Fruit fly (Drosophila melanogaster): ENCODE data around the gene SC35.

Gene SC35

DNA sequence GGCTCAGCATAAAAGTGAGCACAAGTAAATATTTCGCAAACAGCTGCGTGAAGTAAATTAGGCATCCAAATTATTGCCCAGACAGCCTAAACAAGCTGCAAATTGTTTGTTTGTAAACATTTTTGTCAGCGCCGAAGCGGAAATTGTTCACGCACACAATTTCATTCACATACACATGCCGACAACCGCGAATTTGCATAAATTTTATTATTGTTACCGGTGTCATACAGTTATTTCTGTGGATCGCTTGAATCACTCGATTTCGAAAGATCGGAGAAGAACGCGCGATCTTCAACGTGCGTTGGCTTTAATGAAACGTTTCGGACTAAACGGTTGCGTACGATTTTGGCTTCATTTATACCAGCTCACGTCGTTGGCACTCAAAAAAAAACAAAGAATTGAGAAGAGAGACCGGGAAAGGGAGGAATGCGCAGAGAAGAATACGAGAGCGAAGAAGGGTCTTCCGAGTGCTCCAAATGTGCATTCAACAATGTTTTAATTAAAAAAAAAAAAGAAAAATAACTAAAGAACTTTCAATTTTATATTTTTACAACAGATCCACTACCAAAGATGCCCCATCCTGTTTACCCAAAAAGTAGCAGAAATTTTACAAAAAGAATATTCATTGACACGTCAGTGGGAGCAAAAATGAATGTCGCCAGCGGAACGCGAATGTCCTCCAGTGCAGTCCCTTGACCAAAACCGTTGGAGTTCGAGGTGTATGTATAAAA, 11.2 kb downstream of the SC35 start, which contains the start of gene vir-1:
Gene vir-1 (minus strand): TSS at position 334 of the 731 bp plus-strand sequence.
- no peak for TF ChIP-seq CG5204 (GFP tag; optimal IDR thresholded peaks at IDR 0.05)
- TF ChIP-seq toe (GFP tag; optimal IDR thresholded peaks at IDR 0.05), result no peak
- TF ChIP-seq cic (GFP tag; optimal IDR thresholded peaks at IDR 0.05), result no peak
- TF ChIP-seq CG11617 (GFP tag; optimal IDR thresholded peaks at IDR 0.05), result no peak
- TF ChIP-seq bab1 (GFP tag; optimal IDR thresholded peaks at IDR 0.05), result no peak

DNA sequence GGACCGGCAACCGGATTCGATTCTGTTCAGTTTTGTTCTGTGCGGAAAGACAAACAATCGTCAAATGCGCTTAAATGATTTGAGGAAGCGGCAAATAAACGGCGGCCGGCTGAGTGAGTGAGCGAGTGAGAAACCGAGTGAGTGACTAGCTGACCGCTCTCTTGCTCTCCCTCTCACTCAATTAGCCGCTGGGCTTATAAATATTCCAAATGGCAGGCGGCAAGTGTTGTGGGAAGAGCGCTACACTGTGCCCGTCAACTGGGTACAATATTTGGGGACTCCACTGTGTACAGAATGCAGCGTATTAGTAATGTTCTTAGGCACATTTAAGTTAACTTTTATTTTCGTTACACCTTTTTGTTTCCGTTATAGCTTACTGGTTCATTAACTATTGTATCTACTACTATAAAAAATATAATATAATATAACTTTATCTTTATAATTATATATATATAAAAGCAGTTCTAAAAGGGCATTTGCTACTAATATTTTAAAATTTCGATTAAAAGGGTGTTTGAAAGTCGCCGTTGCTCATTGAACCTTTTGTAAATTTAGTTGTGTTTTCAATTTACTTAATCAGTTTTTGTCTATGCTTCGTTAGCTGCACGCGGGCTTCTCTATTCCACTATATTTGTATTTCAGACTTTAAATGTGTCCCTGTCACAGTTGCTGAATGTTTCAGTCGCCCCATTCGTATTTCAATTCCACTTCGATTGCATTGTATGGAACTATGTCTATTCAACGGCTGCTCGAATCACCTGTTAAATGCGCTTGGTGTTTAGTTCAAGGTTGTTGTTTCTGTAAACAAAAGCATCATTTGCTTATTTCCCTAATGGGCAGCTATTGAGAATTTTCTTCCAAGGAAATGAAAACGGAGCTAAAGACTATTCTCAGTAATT, 12.4 kb downstream of the SC35 start:
- TF ChIP-seq CG12768 (GFP tag; optimal IDR thresholded peaks at IDR 0.05) (peak; percentile 56), CG14711 (tag; optimal IDR thresholded peaks at IDR 0.05) (no peak), CG7045 (GFP tag; optimal IDR thresholded peaks at IDR 0.05) (peak; percentile 15)

DNA sequence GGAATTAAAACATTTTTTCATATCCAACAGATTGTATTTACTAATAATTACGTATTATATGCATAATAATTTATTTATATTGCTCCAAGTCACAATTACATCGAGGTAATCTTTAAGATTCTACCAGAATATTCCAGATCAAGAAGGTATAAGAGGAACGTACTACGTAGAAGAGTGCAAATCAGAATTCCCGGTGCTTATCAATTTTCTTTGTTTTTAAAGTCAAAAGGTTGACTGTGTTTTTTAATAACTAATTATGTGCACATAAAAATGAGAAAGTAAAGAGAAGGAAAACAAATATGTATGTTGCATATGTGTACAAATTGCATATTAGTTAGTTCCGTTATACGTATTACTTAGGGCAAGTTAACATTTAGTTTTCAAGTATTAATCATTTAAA, 13.3 kb downstream of the SC35 start:
- TF ChIP-seq ovo (GFP tag; optimal IDR thresholded peaks at IDR 0.05) (no peak), Clk (GFP tag; optimal IDR thresholded peaks at IDR 0.05) (no peak), cnc (optimal IDR thresholded peaks at IDR 0.05) (no peak)

DNA sequence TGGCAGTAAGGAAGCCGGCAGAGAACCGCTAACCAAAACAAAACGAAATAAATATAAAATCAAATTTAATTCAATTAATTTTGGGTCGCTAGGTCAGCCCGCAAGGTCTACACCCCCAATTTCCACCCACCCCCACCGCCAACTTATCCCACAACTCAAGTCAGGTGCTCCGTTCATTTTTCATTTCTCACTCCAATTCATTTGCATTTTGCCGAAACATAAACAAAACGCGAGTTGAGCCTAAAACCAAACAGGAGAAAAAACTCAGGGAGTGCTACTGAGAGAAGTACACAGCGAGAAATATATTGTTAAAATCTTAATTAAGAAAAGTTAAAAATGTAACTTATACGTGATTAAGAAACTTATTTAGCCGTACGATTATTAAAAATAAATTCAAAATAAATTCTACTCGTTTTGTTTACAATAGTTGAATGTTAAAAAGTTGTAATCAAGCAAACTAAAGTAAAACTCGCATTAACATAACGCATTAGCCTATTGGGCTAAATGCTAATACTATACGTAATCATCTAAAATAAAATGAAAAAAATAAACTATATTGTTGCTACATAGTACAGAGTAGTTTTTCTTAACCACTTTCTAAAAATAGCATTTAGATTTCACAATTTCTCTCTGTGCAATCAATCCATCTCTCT, 18.9 kb downstream of the SC35 start:
- TF ChIP-seq cic (GFP tag; optimal IDR thresholded peaks at IDR 0.05) (no peak), toe (GFP tag; optimal IDR thresholded peaks at IDR 0.05) (no peak), Mnt (GFP tag; optimal IDR thresholded peaks at IDR 0.05) (no peak), CG5204 (GFP tag; optimal IDR thresholded peaks at IDR 0.05) (no peak), CG14711 (tag; optimal IDR thresholded peaks at IDR 0.05) (no peak), cnc (optimal IDR thresholded peaks at IDR 0.05) (no peak), CG7101 (tag; optimal IDR thresholded peaks at IDR 0.05) (no peak), tj (GFP tag; optimal IDR thresholded peaks at IDR 0.05) (no peak), Clk (GFP tag; optimal IDR thresholded peaks at IDR 0.05) (no peak)

DNA sequence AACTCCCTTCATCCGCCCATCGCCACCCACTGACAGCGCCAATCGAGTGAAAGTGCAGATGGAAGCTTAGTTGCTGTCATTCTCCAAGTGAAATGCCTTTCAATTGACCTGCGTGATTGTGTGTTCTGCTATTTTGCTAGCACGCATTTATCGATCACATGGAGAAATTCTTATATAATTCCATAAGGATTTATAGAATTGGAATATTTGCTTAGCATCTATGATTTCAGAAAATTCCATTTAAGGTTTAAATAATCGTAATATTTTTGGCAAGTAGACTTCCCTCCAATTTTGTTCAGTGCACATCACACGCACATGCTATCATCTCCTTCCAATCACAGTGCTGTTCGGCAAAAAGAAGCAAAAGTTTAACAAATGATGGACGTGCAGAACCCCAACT, 20.6 kb downstream of the SC35 start:
- TF ChIP-seq CG14711 (tag; optimal IDR thresholded peaks at IDR 0.05), result no peak

DNA sequence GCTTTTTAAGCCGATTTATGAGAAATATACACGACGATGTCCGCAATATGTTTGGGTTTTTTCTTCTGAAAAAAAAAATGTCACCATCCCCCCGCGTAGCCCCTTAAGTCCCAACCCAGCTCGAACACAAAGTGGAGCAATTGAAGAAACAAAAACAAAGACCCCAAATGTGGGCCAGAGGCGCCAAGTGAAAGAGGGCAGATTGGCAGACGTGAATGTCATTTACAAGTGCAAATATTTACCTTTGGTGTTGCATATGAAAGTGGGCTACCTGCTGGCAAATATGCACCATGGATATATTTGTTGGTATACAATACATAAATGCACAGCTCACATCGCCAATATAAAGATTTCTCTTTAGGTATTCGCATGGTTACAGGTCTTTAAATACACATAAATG, 23.8 kb downstream of the SC35 start:
- TF ChIP-seq kay (GFP tag; ENCODE audit: borderline replicate concordance), result no peak
- TF ChIP-seq cic (GFP tag; optimal IDR thresholded peaks at IDR 0.05), result no peak
- no peak for TF ChIP-seq CG14711 (tag; optimal IDR thresholded peaks at IDR 0.05)
- no peak for TF ChIP-seq Hr96 (GFP tag; optimal IDR thresholded peaks at IDR 0.05)
- no peak for TF ChIP-seq cnc (optimal IDR thresholded peaks at IDR 0.05)
- no peak for TF ChIP-seq bab1 (GFP tag; optimal IDR thresholded peaks at IDR 0.05)
- TF ChIP-seq Clk (GFP tag; optimal IDR thresholded peaks at IDR 0.05), result no peak
- TF ChIP-seq CG1620 (GFP tag; optimal IDR thresholded peaks at IDR 0.05), result no peak
- TF ChIP-seq CG7101 (tag; optimal IDR thresholded peaks at IDR 0.05), result no peak
- no peak for TF ChIP-seq CG11617 (GFP tag; optimal IDR thresholded peaks at IDR 0.05)
- TF ChIP-seq pad (GFP tag; optimal IDR thresholded peaks at IDR 0.05), result no peak
- no peak for TF ChIP-seq CG7045 (GFP tag; optimal IDR thresholded peaks at IDR 0.05)

DNA sequence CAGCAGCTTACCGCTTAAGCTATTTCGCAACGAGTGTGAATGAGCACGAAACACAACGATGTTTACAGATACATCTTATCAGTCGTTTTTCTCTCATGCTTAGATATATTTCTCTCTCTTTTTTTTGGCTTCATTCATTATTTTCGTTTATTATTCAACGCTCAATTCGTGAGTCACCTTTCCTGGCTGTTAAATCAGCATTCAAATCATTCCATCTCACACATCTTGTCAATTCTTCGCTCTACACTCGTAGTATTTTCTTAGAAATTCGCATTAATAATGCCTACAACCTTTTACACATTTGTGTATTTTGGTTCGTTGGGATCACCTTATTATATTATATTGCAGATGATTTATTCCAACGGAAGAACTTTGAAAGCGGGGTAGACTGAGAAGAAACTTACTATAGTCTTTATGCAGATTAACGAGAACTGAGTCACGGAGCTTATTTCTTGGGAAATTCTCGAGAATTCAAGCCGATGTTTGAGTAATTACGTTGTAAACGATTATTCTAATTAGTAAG, 29.8 kb downstream of the SC35 start:
- TF ChIP-seq CG7101 (tag; optimal IDR thresholded peaks at IDR 0.05) (no peak), cic (GFP tag; optimal IDR thresholded peaks at IDR 0.05) (peak; percentile 51), toe (GFP tag; optimal IDR thresholded peaks at IDR 0.05) (no peak), CG12768 (GFP tag; optimal IDR thresholded peaks at IDR 0.05) (no peak), CG5204 (GFP tag; optimal IDR thresholded peaks at IDR 0.05) (no peak), Clk (GFP tag; optimal IDR thresholded peaks at IDR 0.05) (no peak), Hr96 (GFP tag; optimal IDR thresholded peaks at IDR 0.05) (no peak), CG1620 (GFP tag; optimal IDR thresholded peaks at IDR 0.05) (no peak), kay (GFP tag; ENCODE audit: borderline replicate concordance) (peak; percentile 94), CG7045 (GFP tag; optimal IDR thresholded peaks at IDR 0.05) (no peak), ovo (GFP tag; optimal IDR thresholded peaks at IDR 0.05) (no peak), Crg-1 (GFP tag; optimal IDR thresholded peaks at IDR 0.05) (no peak)
